Worm (Caenorhabditis elegans) whole organism, L2 larva: ENCODE measurements around the gene ZK1127.12.

Experiments used
- C34F6.9 ChIP-seq: fragments of 150-350 bp; optimal IDR thresholded peaks from 2 replicates; lab custom pipeline; 2014; ENCODE audit warnings: missing biosample characterization, missing genetic modification characterization
- F13H6.1 ChIP-seq: sonication (generic microtip); optimal IDR thresholded peaks from 2 replicates; lab custom pipeline; 2016; ENCODE audit warnings: missing genetic modification characterization, missing compliant biosample characterization
- R02D3.7 ChIP-seq: fragments of 150-350 bp; optimal IDR thresholded peaks from 2 replicates; lab custom pipeline; 2014; ENCODE audit warnings: missing biosample characterization, missing genetic modification characterization
- Y55F3AM.14 ChIP-seq: fragments of 200-800 bp; sonication (Bioruptor generic); optimal IDR thresholded peaks from 2 replicates; lab custom pipeline; 2018; ENCODE audit warnings: mild to moderate bottlenecking, missing genetic modification characterization, missing compliant biosample characterization
- ZK546.5 ChIP-seq: sonication (generic microtip); optimal IDR thresholded peaks from 2 replicates; lab custom pipeline; 2017; ENCODE audit warnings: missing biosample characterization, missing genetic modification characterization
- alr-1 ChIP-seq: fragments of 150-350 bp; optimal IDR thresholded peaks from 2 replicates; lab custom pipeline; 2014; ENCODE audit warnings: missing biosample characterization, missing genetic modification characterization
- aly-2 ChIP-seq: fragments of 150-350 bp; optimal IDR thresholded peaks from 2 replicates; lab custom pipeline; 2014; ENCODE audit warnings: missing biosample characterization, missing genetic modification characterization
- ama-1 ChIP-seq: fragments of 150-350 bp; optimal IDR thresholded peaks from 2 replicates; lab custom pipeline; 2018; ENCODE audit warnings: inconsistent platforms
- blmp-1 ChIP-seq: sonication (generic microtip); optimal IDR thresholded peaks from 2 replicates; lab custom pipeline; 2017; ENCODE audit warnings: missing genetic modification characterization, mild to moderate bottlenecking, missing compliant biosample characterization, antibody characterized with exemption, moderate library complexity; ENCODE audit not compliant: insufficient read depth
- ceh-16 ChIP-seq: fragments of 150-350 bp; optimal IDR thresholded peaks from 2 replicates; lab custom pipeline; 2014; ENCODE audit warnings: missing biosample characterization, missing genetic modification characterization
- ceh-82 ChIP-seq: fragments of 150-350 bp; optimal IDR thresholded peaks from 2 replicates; lab custom pipeline; 2014; ENCODE audit warnings: missing biosample characterization, missing genetic modification characterization
- egl-27 ChIP-seq: sonication (generic microtip); optimal IDR thresholded peaks from 3 replicates; lab custom pipeline; 2017; ENCODE audit warnings: missing biosample characterization, missing genetic modification reagents, missing genetic modification characterization
- elt-1 ChIP-seq: fragments of 150-350 bp; optimal IDR thresholded peaks from 2 replicates; lab custom pipeline; 2014; ENCODE audit warnings: missing biosample characterization, missing genetic modification characterization
- elt-3 ChIP-seq: sonication (generic microtip); optimal IDR thresholded peaks from 2 replicates; lab custom pipeline; 2017; ENCODE audit warnings: missing biosample characterization, missing genetic modification characterization
- fos-1 ChIP-seq: fragments of 150-350 bp; optimal IDR thresholded peaks from 2 replicates; lab custom pipeline; 2014; ENCODE audit warnings: missing biosample characterization, missing genetic modification characterization
- gmeb-1 ChIP-seq: fragments of 150-350 bp; optimal IDR thresholded peaks from 2 replicates; lab custom pipeline; 2014; ENCODE audit warnings: missing biosample characterization, missing genetic modification characterization
- lin-11 ChIP-seq: fragments of 150-350 bp; sonication (generic microtip); optimal IDR thresholded peaks from 2 replicates; lab custom pipeline; 2014; ENCODE audit warnings: missing biosample characterization, missing genetic modification characterization, inconsistent platforms, mixed read lengths
- lin-13 ChIP-seq: fragments of 150-350 bp; optimal IDR thresholded peaks from 2 replicates; lab custom pipeline; 2014; ENCODE audit warnings: missing biosample characterization, missing genetic modification reagents, missing genetic modification characterization
- lin-39 ChIP-seq: fragments of 150-350 bp; optimal IDR thresholded peaks from 2 replicates; lab custom pipeline; 2014; ENCODE audit warnings: missing biosample characterization, missing genetic modification reagents, missing genetic modification characterization
- lsy-2 ChIP-seq, 2 experiments: fragments of 150-350 bp in 1 of 2; sonication (generic microtip) in 1 of 2; optimal IDR thresholded peaks; 2 replicates each; lab custom pipeline; 2014 to 2017; ENCODE audit warnings: missing biosample characterization in 2 of 2, missing genetic modification characterization in 2 of 2
- mab-5 ChIP-seq: fragments of 150-350 bp; optimal IDR thresholded peaks from 2 replicates; lab custom pipeline; 2014; ENCODE audit warnings: missing biosample characterization, missing genetic modification characterization
- mbf-1 ChIP-seq: sonication (generic microtip); optimal IDR thresholded peaks from 2 replicates; lab custom pipeline; 2017; ENCODE audit warnings: missing biosample characterization, missing genetic modification characterization
- nhr-10 ChIP-seq: sonication (generic microtip); optimal IDR thresholded peaks from 2 replicates; lab custom pipeline; 2017; ENCODE audit warnings: missing biosample characterization, missing genetic modification characterization
- nhr-11 ChIP-seq: fragments of 150-350 bp; optimal IDR thresholded peaks from 2 replicates; lab custom pipeline; 2014; ENCODE audit warnings: missing biosample characterization, missing genetic modification characterization
- nhr-12 ChIP-seq: fragments of 150-350 bp; optimal IDR thresholded peaks from 2 replicates; lab custom pipeline; 2014; ENCODE audit warnings: missing biosample characterization, missing genetic modification characterization
- nhr-129 ChIP-seq: fragments of 150-350 bp; optimal IDR thresholded peaks from 2 replicates; lab custom pipeline; 2014; ENCODE audit warnings: missing biosample characterization, missing genetic modification characterization
- nhr-21 ChIP-seq: fragments of 150-350 bp; optimal IDR thresholded peaks from 2 replicates; lab custom pipeline; 2014; ENCODE audit warnings: missing biosample characterization, missing genetic modification characterization
- nhr-23 ChIP-seq: fragments of 150-350 bp; optimal IDR thresholded peaks from 2 replicates; lab custom pipeline; 2014; ENCODE audit warnings: missing biosample characterization, missing genetic modification reagents, missing genetic modification characterization
- nhr-237 ChIP-seq: fragments of 150-350 bp; optimal IDR thresholded peaks from 2 replicates; lab custom pipeline; 2014; ENCODE audit warnings: missing biosample characterization, missing genetic modification characterization
- nhr-25 ChIP-seq: fragments of 150-350 bp; sonication (generic microtip); optimal IDR thresholded peaks from 3 replicates; lab custom pipeline; 2014; ENCODE audit warnings: missing biosample characterization, missing genetic modification characterization
- nhr-6 ChIP-seq: fragments of 150-350 bp; optimal IDR thresholded peaks from 2 replicates; lab custom pipeline; 2014; ENCODE audit warnings: missing biosample characterization, missing genetic modification characterization
- nhr-77 ChIP-seq: fragments of 150-350 bp; optimal IDR thresholded peaks from 2 replicates; lab custom pipeline; 2014; ENCODE audit warnings: missing biosample characterization, missing genetic modification characterization
- peb-1 ChIP-seq: fragments of 150-350 bp; optimal IDR thresholded peaks from 2 replicates; lab custom pipeline; 2014; ENCODE audit warnings: missing biosample characterization, missing genetic modification characterization
- skn-1 ChIP-seq: sonication (generic microtip); optimal IDR thresholded peaks from 2 replicates; lab custom pipeline; 2017; ENCODE audit warnings: missing biosample characterization, missing genetic modification characterization
- sma-3 ChIP-seq: sonication (generic microtip); optimal IDR thresholded peaks from 2 replicates; lab custom pipeline; 2016; ENCODE audit warnings: missing genetic modification reagents, missing genetic modification characterization, missing compliant biosample characterization
- sma-9 ChIP-seq, 2 experiments: fragments of 150-350 bp in 1 of 2; sonication (generic microtip) in 1 of 2; optimal IDR thresholded peaks; 2 replicates each; lab custom pipeline; 2014 to 2016; ENCODE audit warnings: missing genetic modification characterization in 2 of 2, mild to moderate bottlenecking in 1 of 2, missing biosample characterization in 1 of 2, missing compliant biosample characterization in 1 of 2, missing genetic modification reagents in 1 of 2, moderate library complexity in 1 of 2
- unc-39 ChIP-seq: fragments of 150-350 bp; optimal IDR thresholded peaks from 2 replicates; lab custom pipeline; 2014; ENCODE audit warnings: missing biosample characterization, missing genetic modification characterization
- unc-62 ChIP-seq: fragments of 150-350 bp; optimal IDR thresholded peaks from 2 replicates; lab custom pipeline; 2014; ENCODE audit warnings: missing biosample characterization, missing genetic modification reagents, missing genetic modification characterization
- zag-1 ChIP-seq: fragments of 150-350 bp; optimal IDR thresholded peaks from 2 replicates; lab custom pipeline; 2014; ENCODE audit warnings: missing biosample characterization, missing genetic modification characterization
- ztf-1 ChIP-seq: fragments of 200-800 bp; sonication (Bioruptor generic); conservative IDR thresholded peaks from 2 replicates; pipeline ENCODE4 v1.3.6; 2022; ENCODE audit warnings: missing genetic modification characterization, missing compliant biosample characterization
- ztf-11 ChIP-seq: sonication (generic microtip); optimal IDR thresholded peaks from 2 replicates; lab custom pipeline; 2017; ENCODE audit warnings: missing biosample characterization, missing genetic modification characterization
- ztf-4 ChIP-seq: fragments of 150-350 bp; optimal IDR thresholded peaks from 2 replicates; lab custom pipeline; 2014; ENCODE audit warnings: missing biosample characterization, missing genetic modification characterization

The ZK1127.12 gene

ce11 chrII:7051778-7052177 lies at the start of gene ZK1127.12:
Gene ZK1127.12 (plus strand): TSS chrII:7052078.
- TF ChIP-seq elt-1 (tag; lab: Kevin White, UChicago) (no peak), nhr-12 (tag; lab: Kevin White, UChicago) (no peak), blmp-1 (no peak), ceh-16 (tag; lab: Kevin White, UChicago) (no peak), ztf-11 (tag; lab: Kevin White, UChicago) (no peak), R02D3.7 (tag; lab: Kevin White, UChicago) (no peak), nhr-25 (no peak), unc-62 (GFP tag; lab: Kevin White, UChicago) (no peak), sma-9 (GFP tag; optimal IDR thresholded peaks at IDR 0.05; lab: Kevin White, UChicago) (no peak), sma-9 (tag; optimal IDR thresholded peaks at IDR 0.05; lab: Kevin White, UChicago) (no peak), peb-1 (tag; lab: Kevin White, UChicago) (no peak), nhr-77 (no peak), ztf-4 (no peak), C34F6.9 (no peak), lsy-2 (tag; optimal IDR thresholded peaks at IDR 0.05; lab: Kevin White, UChicago) (no peak), Y55F3AM.14 (GFP tag; lab: Kevin White, UChicago) (no peak), sma-3 (GFP tag; lab: Kevin White, UChicago) (no peak), ZK546.5 (tag; lab: Kevin White, UChicago) (no peak)
- TF ChIP-seq, all 48 proteins: peak for 0

- TF ChIP-seq mab-5 (tag; lab: Kevin White, UChicago) (no peak), skn-1 (no peak), F13H6.1 (peak; percentile 1), unc-39 (no peak), aly-2 (tag; lab: Kevin White, UChicago) (no peak), Y55F3AM.14 (GFP tag; lab: Kevin White, UChicago) (peak; percentile 4), lin-13 (no peak), elt-3 (no peak), nhr-237 (tag; lab: Kevin White, UChicago) (no peak), nhr-23 (tag; lab: Kevin White, UChicago) (no peak), nhr-6 (tag; lab: Kevin White, UChicago) (no peak), nhr-25 (no peak), mbf-1 (no peak), ztf-11 (tag; lab: Kevin White, UChicago) (no peak), nhr-11 (tag; lab: Kevin White, UChicago) (no peak), lin-11 (tag; lab: Kevin White, UChicago) (no peak), unc-62 (GFP tag; lab: Kevin White, UChicago) (no peak), sma-3 (GFP tag; lab: Kevin White, UChicago) (peak; percentile 6), egl-27 (tag; lab: Kevin White, UChicago) (no peak)
- TF ChIP-seq, all 48 proteins: peak for 3
Observed at ce11 chrII:7002956-7003357, 48.9 kb upstream of the ZK1127.12 start.

- no peak for TF ChIP-seq alr-1
- TF ChIP-seq nhr-10: no peak
- no peak for TF ChIP-seq lin-11 (tag; lab: Kevin White, UChicago)
- TF ChIP-seq nhr-77: no peak
- no peak for TF ChIP-seq ceh-16 (tag; lab: Kevin White, UChicago)
- no peak for TF ChIP-seq zag-1 (tag; lab: Kevin White, UChicago)
- no peak for TF ChIP-seq lin-39 (tag; lab: Kevin White, UChicago)
- no peak for TF ChIP-seq egl-27 (tag; lab: Kevin White, UChicago)
- TF ChIP-seq sma-3 (GFP tag; lab: Kevin White, UChicago): no peak
- no peak for TF ChIP-seq peb-1 (tag; lab: Kevin White, UChicago)
- TF ChIP-seq blmp-1: no peak
- no peak for TF ChIP-seq nhr-6 (tag; lab: Kevin White, UChicago)
- no peak for TF ChIP-seq ztf-11 (tag; lab: Kevin White, UChicago)
- no peak for TF ChIP-seq gmeb-1
Observed at ce11 chrII:7012592-7012991, 39.3 kb upstream of the ZK1127.12 start, which contains the start of gene sqv-7. Gene sqv-7 (minus strand): TSS chrII:7012692.

ce11 chrII:7022370-7023001 lies 29.4 kb upstream of the ZK1127.12 start, which contains the start of the genes lst-6 and lst-5:
Gene lst-6 (minus strand): TSS chrII:7022509.
Gene lst-5 (plus strand): TSS chrII:7022913.
- TF ChIP-seq ceh-82 (tag; lab: Kevin White, UChicago): no peak
- TF ChIP-seq ztf-4: no peak
- peak; percentile 60 to 85 for TF ChIP-seq lsy-2 (tag; optimal IDR thresholded peaks at IDR 0.05; lab: Kevin White, UChicago)
- TF ChIP-seq sma-3 (GFP tag; lab: Kevin White, UChicago): peak; percentile 14
- no peak for TF ChIP-seq elt-1 (tag; lab: Kevin White, UChicago)
- no peak for TF ChIP-seq nhr-10
- TF ChIP-seq ztf-1: no peak
- no peak for TF ChIP-seq lin-11 (tag; lab: Kevin White, UChicago)
- no peak for TF ChIP-seq nhr-6 (tag; lab: Kevin White, UChicago)
- TF ChIP-seq lin-13: peak; percentile 35
- TF ChIP-seq egl-27 (tag; lab: Kevin White, UChicago): peak; percentile 38
- TF ChIP-seq nhr-21: no peak
- TF ChIP-seq mab-5 (tag; lab: Kevin White, UChicago): peak; percentile 28
- TF ChIP-seq mbf-1: no peak
- no peak for TF ChIP-seq nhr-77
- no peak for TF ChIP-seq nhr-11 (tag; lab: Kevin White, UChicago)
- TF ChIP-seq peb-1 (tag; lab: Kevin White, UChicago): no peak
- no peak for TF ChIP-seq R02D3.7 (tag; lab: Kevin White, UChicago)
- no peak for TF ChIP-seq zag-1 (tag; lab: Kevin White, UChicago)
- TF ChIP-seq nhr-129: peak; percentile 69
- no peak for TF ChIP-seq aly-2 (tag; lab: Kevin White, UChicago)
- peak; percentile 65 for TF ChIP-seq nhr-25
- peak; percentile 51 for TF ChIP-seq fos-1 (tag; lab: Kevin White, UChicago)
- no peak for TF ChIP-seq blmp-1
- no peak for TF ChIP-seq skn-1
- TF ChIP-seq lin-39 (tag; lab: Kevin White, UChicago): no peak
- TF ChIP-seq alr-1: no peak
- peak; percentile 66 for TF ChIP-seq C34F6.9
- no peak for TF ChIP-seq Y55F3AM.14 (GFP tag; lab: Kevin White, UChicago)
- no peak for TF ChIP-seq elt-3
- no peak for TF ChIP-seq ama-1 (lab: Kevin White, UChicago)
